Worm (Caenorhabditis elegans) whole organism, midembryonic: ENCODE measurements around the gene Y37E11AL.2.

ENCODE experiments used
- T22C8.4 ChIP-seq: fragments of 200-800 bp; sonication (Bioruptor generic); IDR thresholded peaks from 2 replicates; pipeline ENCODE4 v1.3.6; 2022; ENCODE audit warnings: missing genetic modification characterization, missing compliant biosample characterization
- cog-1 ChIP-seq: sonication (generic microtip); optimal IDR thresholded peaks from 2 replicates; lab custom pipeline; 2016; ENCODE audit warnings: missing genetic modification characterization, missing compliant biosample characterization
- flt-1 ChIP-seq: fragments of 200-800 bp; sonication (Bioruptor generic); IDR thresholded peaks from 2 replicates; pipeline ENCODE4 v1.3.6; 2022; ENCODE audit warnings: missing genetic modification characterization, missing compliant biosample characterization
- klf-2 ChIP-seq: fragments of 200-800 bp; sonication (Bioruptor generic); conservative IDR thresholded peaks from 2 replicates; pipeline ENCODE4 v1.3.6; 2022; ENCODE audit warnings: missing genetic modification reagents, missing genetic modification characterization, missing compliant biosample characterization
- med-1 ChIP-seq: sonication (generic microtip); optimal IDR thresholded peaks from 2 replicates; lab custom pipeline; 2017; ENCODE audit warnings: missing genetic modification characterization, mild to moderate bottlenecking, missing compliant biosample characterization, antibody characterized with exemption, missing genetic modification reagents; ENCODE audit not compliant: insufficient read depth
- ref-1 ChIP-seq: fragments of 200-800 bp; sonication (Bioruptor generic); conservative IDR thresholded peaks from 2 replicates; pipeline ENCODE4 v1.3.6; 2022; ENCODE audit warnings: missing genetic modification reagents, missing genetic modification characterization, missing compliant biosample characterization
- tab-1 ChIP-seq: fragments of 200-800 bp; sonication (Bioruptor generic); IDR thresholded peaks from 2 replicates; pipeline ENCODE4 v1.3.6; 2022; ENCODE audit warnings: missing genetic modification characterization, missing compliant biosample characterization
- ztf-23 ChIP-seq: fragments of 200-800 bp; sonication (Bioruptor generic); IDR thresholded peaks from 2 replicates; pipeline ENCODE4 v1.3.6; 2022; ENCODE audit warnings: missing genetic modification reagents, missing genetic modification characterization, missing compliant biosample characterization
- ztf-29 ChIP-seq: fragments of 200-800 bp; sonication (Bioruptor generic); IDR thresholded peaks from 2 replicates; pipeline ENCODE4 v1.3.6; 2022; ENCODE audit warnings: missing genetic modification reagents, missing genetic modification characterization, missing compliant biosample characterization

Gene Y37E11AL.2

DNA sequence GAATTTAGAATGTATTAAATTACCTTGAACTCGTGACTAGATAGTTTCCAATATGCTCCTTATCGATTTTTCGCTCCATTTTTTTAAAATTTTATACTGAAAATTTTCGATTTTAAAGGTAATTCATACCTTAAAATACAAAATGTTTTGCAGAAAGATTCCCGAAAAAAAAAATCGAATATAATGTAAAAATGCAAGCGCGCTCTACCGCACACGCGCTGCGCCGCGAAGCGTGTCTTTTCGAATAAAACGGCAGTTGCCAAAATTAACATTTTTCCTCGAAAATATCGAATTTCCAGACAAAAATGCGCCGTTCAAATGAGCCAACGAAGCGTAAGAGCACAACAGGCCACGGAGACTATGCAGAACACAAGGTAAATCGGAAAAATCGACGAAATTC is 3.7 kb upstream of the Y37E11AL.2 start, which contains the start of the genes taf-6.2 and Y37E11AL.3:
Gene taf-6.2 (minus strand): TSS at position 96 of the 400 bp plus-strand sequence.
Gene Y37E11AL.3 (plus strand): TSS at position 298 of the 400 bp plus-strand sequence.
- TF ChIP-seq ztf-29 (GFP tag; lab: Robert Waterston, UW) (no peak), flt-1 (GFP tag; lab: Robert Waterston, UW) (0 out of 2 replicates have a peak, but pooled peaks have one; percentile 18)

DNA sequence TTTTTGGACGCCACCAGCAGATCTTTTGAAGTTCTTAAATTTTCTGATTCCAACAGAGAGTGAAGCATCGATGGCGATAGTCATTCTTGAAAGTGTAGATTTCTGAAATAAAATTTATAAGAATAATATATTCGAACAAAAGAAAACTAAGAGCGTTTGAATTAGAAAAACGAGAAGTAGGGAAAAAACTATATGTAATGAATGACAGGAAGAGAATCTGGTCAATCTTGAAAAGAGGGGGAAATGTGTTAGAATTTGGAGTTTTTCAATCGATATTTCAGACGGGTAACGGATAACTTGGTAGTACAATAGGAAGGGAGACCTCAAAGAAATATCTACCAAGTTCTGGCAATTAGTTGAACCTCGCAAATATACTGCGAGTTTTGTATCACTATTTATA is 2.3 kb downstream of the Y37E11AL.2 start, which contains the start of gene Y37E11AL.9:
Gene Y37E11AL.9 (minus strand): TSS at position 101 of the 400 bp plus-strand sequence.
- TF ChIP-seq flt-1 (GFP tag; lab: Robert Waterston, UW): no peak
- TF ChIP-seq T22C8.4 (GFP tag; lab: Robert Waterston, UW): no peak
- no peak for TF ChIP-seq ref-1
- TF ChIP-seq tab-1 (GFP tag; lab: Robert Waterston, UW): no peak
- no peak for TF ChIP-seq klf-2 (GFP tag; lab: Robert Waterston, UW)
- TF ChIP-seq ztf-23 (GFP tag; lab: Robert Waterston, UW): no peak
- no peak for TF ChIP-seq ztf-29 (GFP tag; lab: Robert Waterston, UW)
- no peak for TF ChIP-seq med-1 (GFP tag; lab: Kevin White, UChicago)
- no peak for TF ChIP-seq cog-1

DNA sequence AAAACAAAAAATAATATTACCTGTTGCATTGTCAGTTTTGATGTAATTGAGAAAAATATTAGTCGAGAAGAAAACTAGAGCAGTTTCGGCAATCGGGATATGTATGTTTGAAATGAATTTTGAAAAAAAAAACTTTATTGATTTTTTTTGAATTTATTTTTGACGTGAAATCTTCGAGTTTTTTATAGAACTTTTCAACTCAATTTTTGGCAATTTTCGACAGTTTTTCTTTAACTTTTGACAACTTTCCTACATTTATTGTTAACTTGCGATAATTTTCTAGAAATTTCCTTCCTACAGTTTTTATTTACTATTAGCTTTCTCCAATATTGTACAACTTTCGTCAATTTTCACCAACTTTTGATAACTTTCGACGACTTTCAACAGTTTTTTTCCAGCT is 3.6 kb downstream of the Y37E11AL.2 start, which contains the start of gene Y37E11AL.12:
Gene Y37E11AL.12 (minus strand): TSS at position 101 of the 400 bp plus-strand sequence.
- no peak for TF ChIP-seq klf-2 (GFP tag; lab: Robert Waterston, UW)
- no peak for TF ChIP-seq ref-1
- TF ChIP-seq flt-1 (GFP tag; lab: Robert Waterston, UW): no peak
- no peak for TF ChIP-seq cog-1
- TF ChIP-seq ztf-29 (GFP tag; lab: Robert Waterston, UW): no peak
- TF ChIP-seq tab-1 (GFP tag; lab: Robert Waterston, UW): no peak
- TF ChIP-seq med-1 (GFP tag; lab: Kevin White, UChicago): no peak
- TF ChIP-seq ztf-23 (GFP tag; lab: Robert Waterston, UW): no peak
- no peak for TF ChIP-seq T22C8.4 (GFP tag; lab: Robert Waterston, UW)

DNA sequence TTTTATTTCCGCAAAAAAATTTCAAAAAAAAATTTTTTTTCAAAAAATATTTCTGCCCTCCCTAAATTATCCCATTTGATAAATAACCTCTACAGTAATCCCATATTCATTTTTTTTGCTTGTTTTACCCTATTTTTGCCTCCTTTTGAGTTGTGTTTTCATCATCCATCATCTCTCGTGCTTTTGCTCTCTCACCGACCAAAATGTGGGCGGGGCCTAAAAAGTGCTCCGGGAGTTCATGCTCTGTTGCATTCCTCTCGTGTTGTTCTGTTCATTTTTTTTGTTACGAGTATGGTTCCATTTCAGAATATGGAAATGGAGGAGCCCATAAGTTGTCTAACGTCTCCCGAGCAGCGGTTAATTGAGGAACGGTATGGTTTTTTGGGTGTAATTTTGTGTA is 10.9 kb downstream of the Y37E11AL.2 start, which contains the start of gene Y37E11AL.1:
Gene Y37E11AL.1 (plus strand): TSS at position 301 of the 400 bp plus-strand sequence.
- TF ChIP-seq med-1 (GFP tag; lab: Kevin White, UChicago) (no peak), flt-1 (GFP tag; lab: Robert Waterston, UW) (no peak)

DNA sequence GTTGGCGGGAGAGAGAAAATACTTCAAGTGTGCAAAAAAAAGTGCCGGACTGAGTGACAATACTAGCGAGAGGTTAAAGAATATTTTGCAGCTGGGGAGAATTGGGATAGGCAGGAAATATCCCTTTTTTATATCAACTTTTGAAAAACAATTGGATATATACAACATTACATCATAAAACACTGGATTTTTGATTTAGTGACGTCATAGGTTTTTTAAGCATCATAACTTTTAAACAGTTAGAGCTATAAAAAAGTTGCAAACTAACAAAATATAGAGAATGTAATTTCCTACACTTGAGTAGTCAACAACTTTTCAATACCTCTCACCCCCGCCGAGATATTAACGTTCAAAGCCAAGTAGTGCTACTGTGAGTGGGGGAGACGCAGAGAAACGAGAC is 12.4 kb downstream of the Y37E11AL.2 start:
- TF ChIP-seq ztf-29 (GFP tag; lab: Robert Waterston, UW) (no peak), cog-1 (no peak), flt-1 (GFP tag; lab: Robert Waterston, UW) (no peak), ztf-23 (GFP tag; lab: Robert Waterston, UW) (no peak), med-1 (GFP tag; lab: Kevin White, UChicago) (no peak), klf-2 (GFP tag; lab: Robert Waterston, UW) (no peak), tab-1 (GFP tag; lab: Robert Waterston, UW) (no peak), ref-1 (no peak)

DNA sequence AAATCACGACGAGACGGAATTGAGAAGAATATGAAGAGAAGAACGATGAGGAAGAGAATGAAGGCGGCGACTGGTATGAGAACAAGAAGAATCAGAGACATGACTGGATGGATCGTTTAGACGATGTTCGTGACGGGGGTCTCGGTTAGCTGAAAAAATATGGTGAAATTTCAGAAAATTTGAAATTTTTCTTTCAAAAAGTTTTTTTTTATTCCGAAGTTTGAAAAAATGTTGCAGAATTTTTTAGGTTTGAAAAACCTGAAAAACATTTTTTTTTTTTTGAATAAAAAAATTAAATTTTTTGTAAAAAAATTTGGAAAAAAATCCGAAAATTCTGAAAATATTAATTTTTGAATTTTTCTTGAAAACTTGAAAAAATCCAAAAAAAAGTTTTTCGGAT is 20.8 kb downstream of the Y37E11AL.2 start, which contains the start of gene Y37E11AM.3:
Gene Y37E11AM.3 (minus strand): TSS at position 101 of the 400 bp plus-strand sequence.
- TF ChIP-seq tab-1 (GFP tag; lab: Robert Waterston, UW): no peak
- TF ChIP-seq flt-1 (GFP tag; lab: Robert Waterston, UW): no peak
- TF ChIP-seq med-1 (GFP tag; lab: Kevin White, UChicago): no peak
- no peak for TF ChIP-seq T22C8.4 (GFP tag; lab: Robert Waterston, UW)
- TF ChIP-seq klf-2 (GFP tag; lab: Robert Waterston, UW): no peak
- no peak for TF ChIP-seq cog-1
- TF ChIP-seq ref-1: no peak
- no peak for TF ChIP-seq ztf-29 (GFP tag; lab: Robert Waterston, UW)
- TF ChIP-seq ztf-23 (GFP tag; lab: Robert Waterston, UW): no peak

DNA sequence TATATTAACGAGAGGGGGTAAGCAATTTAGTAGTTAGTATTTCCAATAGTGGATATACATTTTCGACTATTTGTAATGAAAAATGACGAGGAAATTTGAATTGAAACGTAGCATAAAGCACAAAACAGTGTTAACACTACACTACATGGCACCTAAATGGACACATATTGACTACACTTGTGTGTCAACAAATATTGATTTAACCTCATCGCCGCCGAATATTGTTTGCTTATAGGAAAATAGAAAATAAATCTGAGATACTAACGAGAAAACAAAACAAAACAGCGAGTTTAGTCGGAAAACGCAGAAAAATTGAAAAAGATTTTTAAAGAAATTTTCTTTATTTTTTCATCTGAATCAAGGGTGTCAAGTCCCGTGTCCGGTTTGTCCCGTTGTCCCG is 22.3 kb downstream of the Y37E11AL.2 start:
- TF ChIP-seq med-1 (GFP tag; lab: Kevin White, UChicago) (no peak), T22C8.4 (GFP tag; lab: Robert Waterston, UW) (no peak), ref-1 (no peak), cog-1 (no peak), flt-1 (GFP tag; lab: Robert Waterston, UW) (no peak), tab-1 (GFP tag; lab: Robert Waterston, UW) (no peak), ztf-29 (GFP tag; lab: Robert Waterston, UW) (no peak), ztf-23 (GFP tag; lab: Robert Waterston, UW) (no peak), klf-2 (GFP tag; lab: Robert Waterston, UW) (no peak)

DNA sequence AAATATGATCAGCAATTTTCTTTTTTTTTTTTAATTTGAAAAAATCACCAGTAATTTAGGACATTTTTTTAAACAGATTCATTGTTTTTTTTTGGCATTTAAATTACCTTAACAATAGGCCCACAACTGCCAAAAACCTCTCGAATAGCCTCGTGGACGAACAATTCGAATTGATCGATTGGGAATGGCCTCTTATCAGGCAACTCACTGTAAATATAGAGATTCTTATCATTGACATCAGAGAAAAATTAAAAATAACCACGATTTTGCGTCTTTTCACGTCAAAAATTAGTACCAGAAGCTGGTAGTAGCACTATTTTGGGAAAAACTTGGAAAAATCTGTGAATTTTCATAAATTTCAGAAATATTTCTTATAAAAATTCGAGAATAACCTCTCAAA is 23.7 kb downstream of the Y37E11AL.2 start:
- TF ChIP-seq klf-2 (GFP tag; lab: Robert Waterston, UW) (no peak), ref-1 (no peak), ztf-29 (GFP tag; lab: Robert Waterston, UW) (no peak), tab-1 (GFP tag; lab: Robert Waterston, UW) (no peak), ztf-23 (GFP tag; lab: Robert Waterston, UW) (no peak), flt-1 (GFP tag; lab: Robert Waterston, UW) (no peak)

DNA sequence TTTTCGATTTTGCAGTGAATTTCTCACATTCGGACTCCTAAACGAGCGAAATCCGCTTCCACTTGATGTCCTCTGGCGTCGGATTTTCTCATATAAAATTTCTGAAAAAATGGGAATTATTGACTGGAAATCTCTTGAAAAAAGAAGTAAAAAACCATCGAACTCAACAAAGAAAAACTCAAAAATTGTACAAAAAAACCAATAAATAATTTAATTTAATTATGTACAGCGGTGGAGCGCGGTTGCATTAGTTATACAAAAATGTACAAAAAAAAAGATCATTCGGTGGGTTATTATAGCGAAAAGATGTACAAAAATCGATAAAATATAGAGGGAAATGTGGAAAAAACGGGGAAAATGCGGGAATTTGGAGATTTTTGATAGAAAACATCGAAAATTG is 24.4 kb downstream of the Y37E11AL.2 start, which contains the start of gene Y37E11AM.4:
Gene Y37E11AM.4 (minus strand): TSS at position 101 of the 400 bp plus-strand sequence.
- TF ChIP-seq ztf-29 (GFP tag; lab: Robert Waterston, UW) (no peak), T22C8.4 (GFP tag; lab: Robert Waterston, UW) (no peak), cog-1 (no peak), med-1 (GFP tag; lab: Kevin White, UChicago) (no peak), ref-1 (no peak), klf-2 (GFP tag; lab: Robert Waterston, UW) (no peak), ztf-23 (GFP tag; lab: Robert Waterston, UW) (no peak)

DNA sequence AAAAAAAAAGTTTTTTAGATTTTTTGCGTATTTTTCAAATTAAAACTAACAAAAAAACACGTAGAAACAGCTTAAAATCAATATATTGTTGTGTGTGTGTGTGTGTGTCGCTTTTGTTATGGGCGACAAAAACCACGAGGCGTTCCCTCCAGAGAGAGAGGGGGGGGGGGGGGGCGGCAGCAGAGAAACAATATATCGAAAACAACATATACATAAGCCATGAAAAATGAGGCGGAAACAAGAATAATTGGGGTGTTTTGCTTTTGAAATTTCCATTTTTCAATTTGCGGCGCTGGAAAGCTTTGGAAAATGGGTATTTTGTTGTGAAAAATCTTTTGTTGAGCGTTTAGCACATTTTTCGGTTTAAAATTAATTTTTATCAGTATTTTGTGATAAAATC is 27.1 kb downstream of the Y37E11AL.2 start, which contains the start of gene Y37E11AM.2:
Gene Y37E11AM.2 (minus strand): TSS at position 101 of the 400 bp plus-strand sequence.
- no peak for TF ChIP-seq T22C8.4 (GFP tag; lab: Robert Waterston, UW)
- TF ChIP-seq tab-1 (GFP tag; lab: Robert Waterston, UW): no peak
- no peak for TF ChIP-seq ref-1
- TF ChIP-seq ztf-29 (GFP tag; lab: Robert Waterston, UW): no peak
- no peak for TF ChIP-seq cog-1
- no peak for TF ChIP-seq med-1 (GFP tag; lab: Kevin White, UChicago)
